Worm (Caenorhabditis elegans) whole organism, L2 larva: ENCODE results near the gene xbx-4.

Experiments used
- C34F6.9 ChIP-seq: fragments of 150-350 bp; optimal IDR thresholded peaks from 2 replicates; lab custom pipeline; 2014; ENCODE audit warnings: missing biosample characterization, missing genetic modification characterization
- F13H6.1 ChIP-seq: sonication (generic microtip); optimal IDR thresholded peaks from 2 replicates; lab custom pipeline; 2016; ENCODE audit warnings: missing genetic modification characterization, missing compliant biosample characterization
- R02D3.7 ChIP-seq: fragments of 150-350 bp; optimal IDR thresholded peaks from 2 replicates; lab custom pipeline; 2014; ENCODE audit warnings: missing biosample characterization, missing genetic modification characterization
- Y55F3AM.14 ChIP-seq: fragments of 200-800 bp; sonication (Bioruptor generic); optimal IDR thresholded peaks from 2 replicates; lab custom pipeline; 2018; ENCODE audit warnings: mild to moderate bottlenecking, missing genetic modification characterization, missing compliant biosample characterization
- ZK546.5 ChIP-seq: sonication (generic microtip); optimal IDR thresholded peaks from 2 replicates; lab custom pipeline; 2017; ENCODE audit warnings: missing biosample characterization, missing genetic modification characterization
- alr-1 ChIP-seq: fragments of 150-350 bp; optimal IDR thresholded peaks from 2 replicates; lab custom pipeline; 2014; ENCODE audit warnings: missing biosample characterization, missing genetic modification characterization
- aly-2 ChIP-seq: fragments of 150-350 bp; optimal IDR thresholded peaks from 2 replicates; lab custom pipeline; 2014; ENCODE audit warnings: missing biosample characterization, missing genetic modification characterization
- ama-1 ChIP-seq: fragments of 150-350 bp; optimal IDR thresholded peaks from 2 replicates; lab custom pipeline; 2018; ENCODE audit warnings: inconsistent platforms
- blmp-1 ChIP-seq: sonication (generic microtip); optimal IDR thresholded peaks from 2 replicates; lab custom pipeline; 2017; ENCODE audit warnings: missing genetic modification characterization, mild to moderate bottlenecking, missing compliant biosample characterization, antibody characterized with exemption, moderate library complexity; ENCODE audit not compliant: insufficient read depth
- ceh-16 ChIP-seq: fragments of 150-350 bp; optimal IDR thresholded peaks from 2 replicates; lab custom pipeline; 2014; ENCODE audit warnings: missing biosample characterization, missing genetic modification characterization
- ceh-82 ChIP-seq: fragments of 150-350 bp; optimal IDR thresholded peaks from 2 replicates; lab custom pipeline; 2014; ENCODE audit warnings: missing biosample characterization, missing genetic modification characterization
- egl-27 ChIP-seq: sonication (generic microtip); optimal IDR thresholded peaks from 3 replicates; lab custom pipeline; 2017; ENCODE audit warnings: missing biosample characterization, missing genetic modification reagents, missing genetic modification characterization
- elt-1 ChIP-seq: fragments of 150-350 bp; optimal IDR thresholded peaks from 2 replicates; lab custom pipeline; 2014; ENCODE audit warnings: missing biosample characterization, missing genetic modification characterization
- elt-3 ChIP-seq: sonication (generic microtip); optimal IDR thresholded peaks from 2 replicates; lab custom pipeline; 2017; ENCODE audit warnings: missing biosample characterization, missing genetic modification characterization
- fos-1 ChIP-seq: fragments of 150-350 bp; optimal IDR thresholded peaks from 2 replicates; lab custom pipeline; 2014; ENCODE audit warnings: missing biosample characterization, missing genetic modification characterization
- gmeb-1 ChIP-seq: fragments of 150-350 bp; optimal IDR thresholded peaks from 2 replicates; lab custom pipeline; 2014; ENCODE audit warnings: missing biosample characterization, missing genetic modification characterization
- lin-13 ChIP-seq: fragments of 150-350 bp; optimal IDR thresholded peaks from 2 replicates; lab custom pipeline; 2014; ENCODE audit warnings: missing biosample characterization, missing genetic modification reagents, missing genetic modification characterization
- lin-39 ChIP-seq: fragments of 150-350 bp; optimal IDR thresholded peaks from 2 replicates; lab custom pipeline; 2014; ENCODE audit warnings: missing biosample characterization, missing genetic modification reagents, missing genetic modification characterization
- lsy-2 ChIP-seq, 2 experiments: fragments of 150-350 bp in 1 of 2; sonication (generic microtip) in 1 of 2; optimal IDR thresholded peaks; 2 replicates each; lab custom pipeline; 2014 to 2017; ENCODE audit warnings: missing biosample characterization in 2 of 2, missing genetic modification characterization in 2 of 2
- mab-5 ChIP-seq: fragments of 150-350 bp; optimal IDR thresholded peaks from 2 replicates; lab custom pipeline; 2014; ENCODE audit warnings: missing biosample characterization, missing genetic modification characterization
- mbf-1 ChIP-seq: sonication (generic microtip); optimal IDR thresholded peaks from 2 replicates; lab custom pipeline; 2017; ENCODE audit warnings: missing biosample characterization, missing genetic modification characterization
- mdl-1 ChIP-seq, 2 experiments: fragments of 150-350 bp in 1 of 2; sonication (generic microtip) in 1 of 2; optimal IDR thresholded peaks; 2 replicates each; lab custom pipeline; 2017; ENCODE audit warnings: missing biosample characterization in 2 of 2, missing genetic modification characterization in 2 of 2
- nhr-11 ChIP-seq: fragments of 150-350 bp; optimal IDR thresholded peaks from 2 replicates; lab custom pipeline; 2014; ENCODE audit warnings: missing biosample characterization, missing genetic modification characterization
- nhr-129 ChIP-seq: fragments of 150-350 bp; optimal IDR thresholded peaks from 2 replicates; lab custom pipeline; 2014; ENCODE audit warnings: missing biosample characterization, missing genetic modification characterization
- nhr-21 ChIP-seq: fragments of 150-350 bp; optimal IDR thresholded peaks from 2 replicates; lab custom pipeline; 2014; ENCODE audit warnings: missing biosample characterization, missing genetic modification characterization
- nhr-237 ChIP-seq: fragments of 150-350 bp; optimal IDR thresholded peaks from 2 replicates; lab custom pipeline; 2014; ENCODE audit warnings: missing biosample characterization, missing genetic modification characterization
- nhr-25 ChIP-seq: fragments of 150-350 bp; sonication (generic microtip); optimal IDR thresholded peaks from 3 replicates; lab custom pipeline; 2014; ENCODE audit warnings: missing biosample characterization, missing genetic modification characterization
- nhr-6 ChIP-seq: fragments of 150-350 bp; optimal IDR thresholded peaks from 2 replicates; lab custom pipeline; 2014; ENCODE audit warnings: missing biosample characterization, missing genetic modification characterization
- nhr-77 ChIP-seq: fragments of 150-350 bp; optimal IDR thresholded peaks from 2 replicates; lab custom pipeline; 2014; ENCODE audit warnings: missing biosample characterization, missing genetic modification characterization
- peb-1 ChIP-seq: fragments of 150-350 bp; optimal IDR thresholded peaks from 2 replicates; lab custom pipeline; 2014; ENCODE audit warnings: missing biosample characterization, missing genetic modification characterization
- sem-4 ChIP-seq: fragments of 150-350 bp; optimal IDR thresholded peaks from 2 replicates; lab custom pipeline; 2014; ENCODE audit warnings: missing biosample characterization, missing genetic modification reagents, missing genetic modification characterization
- sma-3 ChIP-seq: sonication (generic microtip); optimal IDR thresholded peaks from 2 replicates; lab custom pipeline; 2016; ENCODE audit warnings: missing genetic modification reagents, missing genetic modification characterization, missing compliant biosample characterization
- sma-9 ChIP-seq, 2 experiments: fragments of 150-350 bp in 1 of 2; sonication (generic microtip) in 1 of 2; optimal IDR thresholded peaks; 2 replicates each; lab custom pipeline; 2014 to 2016; ENCODE audit warnings: missing genetic modification characterization in 2 of 2, mild to moderate bottlenecking in 1 of 2, missing biosample characterization in 1 of 2, missing compliant biosample characterization in 1 of 2, missing genetic modification reagents in 1 of 2, moderate library complexity in 1 of 2
- unc-39 ChIP-seq: fragments of 150-350 bp; optimal IDR thresholded peaks from 2 replicates; lab custom pipeline; 2014; ENCODE audit warnings: missing biosample characterization, missing genetic modification characterization
- unc-55 ChIP-seq: fragments of 150-350 bp; sonication (generic microtip); optimal IDR thresholded peaks from 3 replicates; lab custom pipeline; 2014; ENCODE audit warnings: missing biosample characterization, missing genetic modification reagents, missing genetic modification characterization
- unc-62 ChIP-seq: fragments of 150-350 bp; optimal IDR thresholded peaks from 2 replicates; lab custom pipeline; 2014; ENCODE audit warnings: missing biosample characterization, missing genetic modification reagents, missing genetic modification characterization
- zag-1 ChIP-seq: fragments of 150-350 bp; optimal IDR thresholded peaks from 2 replicates; lab custom pipeline; 2014; ENCODE audit warnings: missing biosample characterization, missing genetic modification characterization
- ztf-4 ChIP-seq: fragments of 150-350 bp; optimal IDR thresholded peaks from 2 replicates; lab custom pipeline; 2014; ENCODE audit warnings: missing biosample characterization, missing genetic modification characterization

Gene xbx-4

ce11 chrIV:2117268-2117667, 2.8 kb downstream of the xbx-4 start:
- no peak for TF ChIP-seq mdl-1 (tag; optimal IDR thresholded peaks at IDR 0.05; lab: Kevin White, UChicago)
- no peak for TF ChIP-seq lin-13 (GFP tag; lab: Kevin White, UChicago)
- no peak for TF ChIP-seq nhr-129 (tag; lab: Kevin White, UChicago)
- no peak for TF ChIP-seq blmp-1 (tag; lab: Kevin White, UChicago)
- no peak for TF ChIP-seq elt-1 (tag; lab: Kevin White, UChicago)
- TF ChIP-seq ceh-16, result no peak
- no peak for TF ChIP-seq egl-27 (tag; lab: Kevin White, UChicago)
- TF ChIP-seq lin-39 (tag; lab: Kevin White, UChicago), result no peak
- no peak for TF ChIP-seq mab-5
- TF ChIP-seq zag-1 (tag; lab: Kevin White, UChicago), result no peak
- TF ChIP-seq ZK546.5 (tag; lab: Kevin White, UChicago), result no peak
- no peak for TF ChIP-seq ceh-82 (tag; lab: Kevin White, UChicago)
- no peak for TF ChIP-seq ztf-4 (tag; lab: Kevin White, UChicago)
- TF ChIP-seq unc-55 (GFP tag; lab: Kevin White, UChicago), result no peak
- no peak for TF ChIP-seq F13H6.1 (tag; lab: Kevin White, UChicago)
- no peak for TF ChIP-seq unc-62 (GFP tag; lab: Kevin White, UChicago)
- TF ChIP-seq unc-39 (tag; lab: Kevin White, UChicago), result no peak

DNA sequence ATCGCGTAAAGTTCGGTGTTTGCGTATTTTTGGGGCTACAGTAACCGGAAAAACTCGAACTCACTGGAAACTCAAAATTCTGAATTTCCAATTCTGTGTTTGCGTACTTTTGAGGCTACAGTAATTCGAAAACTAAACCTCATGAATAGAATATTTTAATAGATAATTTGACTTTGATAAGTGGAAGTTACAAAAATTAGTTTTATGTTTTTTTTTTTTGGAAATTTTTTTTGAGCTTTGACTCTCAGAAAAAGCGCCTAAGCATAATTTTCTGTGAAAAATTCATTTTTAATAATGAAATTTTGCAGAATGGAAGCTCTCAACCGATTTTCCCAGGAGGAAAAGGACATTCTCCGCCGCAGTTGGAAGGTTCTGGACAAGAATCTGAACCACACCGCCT, 8.1 kb downstream of the xbx-4 start, which contains the start of gene glb-7:
Gene glb-7 (plus strand): TSS at position 301 of the 400 bp plus-strand sequence.
- TF ChIP-seq nhr-21 (tag; lab: Kevin White, UChicago) (no peak), egl-27 (tag; lab: Kevin White, UChicago) (no peak), Y55F3AM.14 (no peak), sma-9 (GFP tag; optimal IDR thresholded peaks at IDR 0.05; lab: Kevin White, UChicago) (no peak), sma-9 (tag; optimal IDR thresholded peaks at IDR 0.05; lab: Kevin White, UChicago) (no peak), nhr-129 (tag; lab: Kevin White, UChicago) (no peak), sem-4 (no peak), ama-1 (no peak), peb-1 (no peak), mab-5 (no peak), nhr-25 (tag; lab: Kevin White, UChicago) (no peak), ZK546.5 (tag; lab: Kevin White, UChicago) (no peak), elt-3 (tag; lab: Kevin White, UChicago) (no peak), lsy-2 (tag; optimal IDR thresholded peaks at IDR 0.05; lab: Kevin White, UChicago) (no peak), F13H6.1 (tag; lab: Kevin White, UChicago) (no peak), mbf-1 (tag; lab: Kevin White, UChicago) (no peak)

DNA sequence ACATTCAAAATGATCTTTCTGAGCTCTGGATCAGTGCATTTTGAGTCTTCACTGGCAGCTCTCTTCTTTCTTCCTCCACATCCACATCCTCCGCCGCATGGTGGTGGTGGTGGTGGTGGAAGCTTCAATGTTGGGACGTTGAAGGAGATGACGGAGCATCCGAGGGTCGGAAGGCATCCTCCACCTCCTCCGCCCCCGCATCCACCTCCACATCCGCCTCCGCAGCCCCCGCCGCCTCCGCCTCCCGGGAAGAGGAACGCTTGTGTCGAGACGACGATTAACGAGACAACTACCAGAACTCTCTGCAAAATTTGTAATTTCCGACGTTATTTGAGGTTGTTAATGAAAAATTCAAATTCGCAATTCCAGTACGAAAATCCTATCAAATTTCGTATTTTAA, 12.9 kb downstream of the xbx-4 start:
- no peak for TF ChIP-seq sma-3 (GFP tag; lab: Kevin White, UChicago)
- TF ChIP-seq aly-2, result no peak
- no peak for TF ChIP-seq nhr-21 (tag; lab: Kevin White, UChicago)
- TF ChIP-seq blmp-1 (tag; lab: Kevin White, UChicago), result no peak
- TF ChIP-seq fos-1 (tag; lab: Kevin White, UChicago), result no peak
- TF ChIP-seq mdl-1 (tag; optimal IDR thresholded peaks at IDR 0.05; lab: Kevin White, UChicago), result no peak
- no peak for TF ChIP-seq alr-1
- no peak for TF ChIP-seq nhr-11
- TF ChIP-seq lin-39 (tag; lab: Kevin White, UChicago), result no peak
- TF ChIP-seq Y55F3AM.14, result no peak
- no peak for TF ChIP-seq nhr-129 (tag; lab: Kevin White, UChicago)
- no peak for TF ChIP-seq ceh-82 (tag; lab: Kevin White, UChicago)
- no peak for TF ChIP-seq gmeb-1 (tag; lab: Kevin White, UChicago)
- no peak for TF ChIP-seq nhr-237 (tag; lab: Kevin White, UChicago)
- TF ChIP-seq lin-13 (GFP tag; lab: Kevin White, UChicago), result no peak
- TF ChIP-seq C34F6.9 (tag; lab: Kevin White, UChicago), result no peak
- no peak for TF ChIP-seq mbf-1 (tag; lab: Kevin White, UChicago)
- TF ChIP-seq F13H6.1 (tag; lab: Kevin White, UChicago), result no peak

- TF ChIP-seq peb-1 (no peak), egl-27 (tag; lab: Kevin White, UChicago) (no peak), nhr-6 (no peak), elt-3 (tag; lab: Kevin White, UChicago) (no peak), sma-9 (GFP tag; optimal IDR thresholded peaks at IDR 0.05; lab: Kevin White, UChicago) (no peak), sma-9 (tag; optimal IDR thresholded peaks at IDR 0.05; lab: Kevin White, UChicago) (no peak), lin-39 (tag; lab: Kevin White, UChicago) (no peak), nhr-77 (no peak), elt-1 (tag; lab: Kevin White, UChicago) (no peak), unc-55 (GFP tag; lab: Kevin White, UChicago) (no peak), nhr-21 (tag; lab: Kevin White, UChicago) (no peak), R02D3.7 (tag; lab: Kevin White, UChicago) (no peak)
These were observed 14.3 kb downstream of the xbx-4 start, which contains the start of gene grl-20 for ce11 chrIV:2128761-2129160. TSS of gene grl-20 (minus strand) at chrIV:2128861.
